Worm (Caenorhabditis elegans) whole organism, midembryonic: ENCODE measurements around the gene C08F8.3.

Source experiments
- T22C8.4 ChIP-seq: fragments of 200-800 bp; sonication (Bioruptor generic); IDR thresholded peaks from 2 replicates; pipeline ENCODE4 v1.3.6; 2022; ENCODE audit warnings: missing genetic modification characterization, missing compliant biosample characterization
- cog-1 ChIP-seq: sonication (generic microtip); optimal IDR thresholded peaks from 2 replicates; lab custom pipeline; 2016; ENCODE audit warnings: missing genetic modification characterization, missing compliant biosample characterization
- flt-1 ChIP-seq: fragments of 200-800 bp; sonication (Bioruptor generic); IDR thresholded peaks from 2 replicates; pipeline ENCODE4 v1.3.6; 2022; ENCODE audit warnings: missing genetic modification characterization, missing compliant biosample characterization
- klf-2 ChIP-seq: fragments of 200-800 bp; sonication (Bioruptor generic); conservative IDR thresholded peaks from 2 replicates; pipeline ENCODE4 v1.3.6; 2022; ENCODE audit warnings: missing genetic modification reagents, missing genetic modification characterization, missing compliant biosample characterization
- med-1 ChIP-seq: sonication (generic microtip); optimal IDR thresholded peaks from 2 replicates; lab custom pipeline; 2017; ENCODE audit warnings: missing genetic modification characterization, mild to moderate bottlenecking, missing compliant biosample characterization, antibody characterized with exemption, missing genetic modification reagents; ENCODE audit not compliant: insufficient read depth
- ref-1 ChIP-seq: fragments of 200-800 bp; sonication (Bioruptor generic); conservative IDR thresholded peaks from 2 replicates; pipeline ENCODE4 v1.3.6; 2022; ENCODE audit warnings: missing genetic modification reagents, missing genetic modification characterization, missing compliant biosample characterization
- tab-1 ChIP-seq: fragments of 200-800 bp; sonication (Bioruptor generic); IDR thresholded peaks from 2 replicates; pipeline ENCODE4 v1.3.6; 2022; ENCODE audit warnings: missing genetic modification characterization, missing compliant biosample characterization
- ztf-23 ChIP-seq: fragments of 200-800 bp; sonication (Bioruptor generic); IDR thresholded peaks from 2 replicates; pipeline ENCODE4 v1.3.6; 2022; ENCODE audit warnings: missing genetic modification reagents, missing genetic modification characterization, missing compliant biosample characterization
- ztf-29 ChIP-seq: fragments of 200-800 bp; sonication (Bioruptor generic); IDR thresholded peaks from 2 replicates; pipeline ENCODE4 v1.3.6; 2022; ENCODE audit warnings: missing genetic modification reagents, missing genetic modification characterization, missing compliant biosample characterization

C08F8.3 gene

DNA sequence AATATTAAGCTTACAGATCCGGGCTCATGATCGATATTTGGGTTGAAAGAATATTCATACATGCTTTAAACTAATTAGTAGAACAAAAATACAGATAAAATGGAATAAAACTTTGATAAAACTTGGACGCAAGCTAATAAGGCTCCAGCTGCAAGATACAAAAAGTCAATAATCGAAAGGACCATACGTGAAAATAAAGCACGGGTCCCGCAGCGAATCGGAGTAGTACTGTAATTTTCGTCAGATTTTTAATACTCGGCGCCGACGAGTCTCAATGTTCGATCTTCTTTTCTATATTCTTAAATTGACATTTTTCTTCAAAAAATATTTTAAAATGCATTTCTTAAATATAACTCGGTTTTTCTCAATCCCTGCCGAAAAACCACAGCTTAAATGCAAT lies 30.2 kb upstream of the C08F8.3 start, which contains the start of gene spo-11:
TSS of gene spo-11 (minus strand) at position 189 of the 400 bp plus-strand sequence.
- TF ChIP-seq klf-2, result no peak

- TF ChIP-seq med-1 (GFP tag; lab: Kevin White, UChicago) (no peak), flt-1 (GFP tag; lab: Robert Waterston, UW) (no peak), ztf-23 (GFP tag; lab: Robert Waterston, UW) (no peak), ref-1 (GFP tag; lab: Robert Waterston, UW) (no peak), tab-1 (no peak), T22C8.4 (GFP tag; lab: Robert Waterston, UW) (no peak), klf-2 (no peak), ztf-29 (GFP tag; lab: Robert Waterston, UW) (no peak), cog-1 (tag; lab: Kevin White, UChicago) (no peak)
These were observed 29.6 kb upstream of the C08F8.3 start for ce11 chrIV:11125200-11125599.

- no peak for TF ChIP-seq cog-1 (tag; lab: Kevin White, UChicago)
- no peak for TF ChIP-seq flt-1 (GFP tag; lab: Robert Waterston, UW)
- TF ChIP-seq ref-1 (GFP tag; lab: Robert Waterston, UW), result no peak
- no peak for TF ChIP-seq ztf-29 (GFP tag; lab: Robert Waterston, UW)
- TF ChIP-seq klf-2, result no peak
- no peak for TF ChIP-seq tab-1
These were observed 29.2 kb upstream of the C08F8.3 start for ce11 chrIV:11125604-11126003.

DNA sequence TGAATTAATAATTGTTTCAGACTA lies 29.0 kb upstream of the C08F8.3 start, which contains the start of gene swsn-4:
TSS of gene swsn-4 (plus strand) at position 21 of the 24 bp plus-strand sequence.
- TF ChIP-seq tab-1 (no peak), med-1 (GFP tag; lab: Kevin White, UChicago) (no peak), cog-1 (tag; lab: Kevin White, UChicago) (no peak), ref-1 (GFP tag; lab: Robert Waterston, UW) (no peak), T22C8.4 (GFP tag; lab: Robert Waterston, UW) (no peak), ztf-23 (GFP tag; lab: Robert Waterston, UW) (no peak), flt-1 (GFP tag; lab: Robert Waterston, UW) (no peak), klf-2 (no peak), ztf-29 (GFP tag; lab: Robert Waterston, UW) (no peak)

- TF ChIP-seq ztf-23 (GFP tag; lab: Robert Waterston, UW) (no peak), ztf-29 (GFP tag; lab: Robert Waterston, UW) (no peak), flt-1 (GFP tag; lab: Robert Waterston, UW) (no peak), cog-1 (tag; lab: Kevin White, UChicago) (no peak), klf-2 (no peak), med-1 (GFP tag; lab: Kevin White, UChicago) (no peak), tab-1 (no peak)
These were observed 28.8 kb upstream of the C08F8.3 start for ce11 chrIV:11126028-11126427.

- no peak for TF ChIP-seq med-1 (GFP tag; lab: Kevin White, UChicago)
- TF ChIP-seq tab-1, result no peak
- no peak for TF ChIP-seq ref-1 (GFP tag; lab: Robert Waterston, UW)
- no peak for TF ChIP-seq T22C8.4 (GFP tag; lab: Robert Waterston, UW)
- no peak for TF ChIP-seq ztf-23 (GFP tag; lab: Robert Waterston, UW)
- TF ChIP-seq cog-1 (tag; lab: Kevin White, UChicago), result no peak
- TF ChIP-seq ztf-29 (GFP tag; lab: Robert Waterston, UW), result no peak
- TF ChIP-seq klf-2, result no peak
- TF ChIP-seq flt-1 (GFP tag; lab: Robert Waterston, UW), result no peak
These were observed 24.1 kb upstream of the C08F8.3 start for ce11 chrIV:11130774-11131173.

DNA sequence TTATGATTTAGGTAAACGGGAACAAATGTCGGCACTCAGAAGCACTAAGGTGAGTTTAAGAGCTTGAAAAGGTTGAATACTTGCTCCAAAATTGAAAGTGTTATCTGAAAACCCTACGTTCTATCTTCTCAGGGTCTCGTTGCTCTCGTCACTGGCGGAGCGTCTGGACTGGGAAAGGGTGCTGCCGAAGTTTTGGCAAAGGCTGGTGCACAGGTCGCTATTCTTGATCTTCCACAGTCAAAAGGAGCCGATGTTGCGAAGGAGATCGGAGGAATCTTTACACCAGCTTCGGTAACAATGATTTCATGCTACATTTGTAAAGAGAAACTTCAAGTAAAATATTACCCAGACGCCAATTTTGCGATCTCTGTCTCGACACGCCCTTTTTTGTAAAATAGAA lies 23.6 kb upstream of the C08F8.3 start, which contains the start of gene ard-1:
TSS of gene ard-1 (plus strand) at position 12 of the 400 bp plus-strand sequence.
- no peak for TF ChIP-seq ztf-23 (GFP tag; lab: Robert Waterston, UW)
- TF ChIP-seq ztf-29 (GFP tag; lab: Robert Waterston, UW), result no peak
- TF ChIP-seq klf-2, result no peak

DNA sequence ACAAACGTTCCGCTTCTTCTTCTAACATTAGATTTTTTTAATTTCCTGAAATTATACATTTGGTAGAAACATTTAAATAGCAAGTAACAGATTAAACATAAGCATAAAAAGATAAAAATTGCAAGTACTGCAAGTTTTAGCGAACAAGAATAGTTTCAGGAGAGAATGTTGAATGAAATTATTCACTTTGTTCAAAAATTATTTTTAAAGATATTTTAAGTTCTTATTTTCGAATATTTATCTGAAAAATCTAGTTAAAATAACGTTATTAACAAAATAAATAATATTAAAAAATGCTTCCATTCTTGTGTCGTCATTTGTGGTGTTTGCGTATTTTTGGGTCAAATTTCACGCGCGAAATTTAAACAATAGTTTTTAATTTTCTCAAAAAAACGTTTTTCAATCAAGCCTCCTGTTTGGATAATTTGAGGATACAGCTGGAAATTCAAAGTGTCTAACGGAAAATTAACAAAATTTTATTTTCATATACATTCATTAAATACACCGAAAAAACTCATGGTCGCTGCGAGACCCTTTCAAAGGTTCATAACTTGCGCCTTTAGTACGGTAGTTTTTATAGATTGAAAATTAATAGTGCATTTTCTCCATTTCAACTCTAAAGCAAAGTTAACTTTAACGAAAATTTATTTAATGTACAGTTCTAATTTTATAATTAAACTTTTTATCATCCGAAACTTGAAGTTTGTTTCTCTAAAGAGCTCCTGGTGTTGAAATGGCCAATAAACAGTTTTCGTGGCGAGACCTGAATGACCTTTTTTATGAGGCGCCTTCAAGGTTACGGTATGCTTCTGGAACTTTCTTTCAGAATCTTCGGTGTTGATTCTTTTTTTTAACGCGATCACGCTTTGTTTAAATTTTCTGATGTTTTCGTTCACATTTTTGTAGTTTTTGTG lies 12.3 kb upstream of the C08F8.3 start, which contains the start of gene skih-2:
TSS of gene skih-2 (minus strand) at position 51 of the 914 bp plus-strand sequence.
- TF ChIP-seq T22C8.4 (GFP tag; lab: Robert Waterston, UW) (no peak), ztf-29 (GFP tag; lab: Robert Waterston, UW) (no peak), flt-1 (GFP tag; lab: Robert Waterston, UW) (no peak), tab-1 (no peak), klf-2 (no peak), med-1 (GFP tag; lab: Kevin White, UChicago) (no peak), ref-1 (GFP tag; lab: Robert Waterston, UW) (no peak), ztf-23 (GFP tag; lab: Robert Waterston, UW) (no peak), cog-1 (tag; lab: Kevin White, UChicago) (no peak)

- TF ChIP-seq ztf-29 (GFP tag; lab: Robert Waterston, UW), result no peak
- no peak for TF ChIP-seq med-1 (GFP tag; lab: Kevin White, UChicago)
- TF ChIP-seq klf-2, result no peak
- no peak for TF ChIP-seq ref-1 (GFP tag; lab: Robert Waterston, UW)
- TF ChIP-seq cog-1 (tag; lab: Kevin White, UChicago), result no peak
- no peak for TF ChIP-seq tab-1
- TF ChIP-seq T22C8.4 (GFP tag; lab: Robert Waterston, UW), result no peak
- no peak for TF ChIP-seq ztf-23 (GFP tag; lab: Robert Waterston, UW)
- TF ChIP-seq flt-1 (GFP tag; lab: Robert Waterston, UW), result no peak
These were observed 11.7 kb upstream of the C08F8.3 start, which contains the start of gene F01G4.4 for ce11 chrIV:11143228-11143444. TSS of gene F01G4.4 (plus strand) at chrIV:11143345.

DNA sequence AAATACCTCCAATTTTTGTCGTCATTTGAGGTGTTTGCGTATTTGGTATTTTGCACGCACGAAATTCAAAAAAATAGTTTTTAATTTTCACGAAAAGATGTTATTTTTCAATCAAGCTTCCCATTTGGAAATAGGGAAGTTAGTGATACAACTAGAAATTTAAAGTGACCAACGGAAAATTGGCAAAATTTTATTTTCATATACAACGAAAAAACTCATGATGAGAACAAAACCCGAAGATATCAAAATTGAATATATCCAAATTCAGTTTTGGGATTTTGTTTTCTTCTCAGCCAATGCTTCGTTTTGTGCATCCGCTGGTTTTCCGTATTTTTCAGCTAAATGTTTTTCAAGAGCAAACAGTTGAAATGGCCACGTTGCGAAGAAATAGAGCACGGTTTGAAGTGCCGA lies 8.9 kb upstream of the C08F8.3 start:
- TF ChIP-seq tab-1 (no peak), klf-2 (no peak)
